Fruit fly (Drosophila melanogaster) whole organism, prepupa: ENCODE data around the gene CG42514.
A peak's percentile ranks its signal among the peaks of the same experiment; 100 is the strongest.

ENCODE experiments used
- Blimp-1 ChIP-seq: fragments of 200-800 bp; sonication (Bioruptor generic); optimal IDR thresholded peaks from 3 replicates; lab custom pipeline; 2017; ENCODE audit warnings: missing biosample characterization, missing genetic modification characterization, mild to moderate bottlenecking, moderate library complexity, missing genetic modification reagents
- CG10631 ChIP-seq: fragments of 200-800 bp; sonication (Bioruptor generic); optimal IDR thresholded peaks from 2 replicates; lab custom pipeline; 2016; ENCODE audit warnings: missing biosample characterization, missing genetic modification characterization
- CG10669 ChIP-seq: fragments of 200-800 bp; sonication (Bioruptor generic); optimal IDR thresholded peaks from 3 replicates; lab custom pipeline; 2018; ENCODE audit warnings: missing biosample characterization, mild to moderate bottlenecking, missing genetic modification characterization, moderate library complexity
- CG11294 ChIP-seq: fragments of 200-800 bp; sonication (Bioruptor generic); IDR thresholded peaks from 2 replicates; pipeline ENCODE4 v1.3.6; 2022; ENCODE audit warnings: missing biosample characterization, missing genetic modification characterization
- CG11762 ChIP-seq: fragments of 200-800 bp; sonication (Bioruptor generic); optimal IDR thresholded peaks from 3 replicates; lab custom pipeline; 2016; ENCODE audit warnings: missing biosample characterization, missing genetic modification characterization; ENCODE audit not compliant: insufficient read depth
- CG11902 ChIP-seq: fragments of 200-800 bp; sonication (Bioruptor generic); optimal IDR thresholded peaks from 3 replicates; lab custom pipeline; 2016; ENCODE audit warnings: missing biosample characterization, missing genetic modification characterization
- CG15336 ChIP-seq: fragments of 200-800 bp; sonication (Bioruptor generic); IDR thresholded peaks from 2 replicates; pipeline ENCODE4 v1.3.6; 2022; ENCODE audit warnings: missing biosample characterization, missing genetic modification characterization
- CG1621 ChIP-seq: fragments of 200-800 bp; sonication (Bioruptor generic); optimal IDR thresholded peaks from 3 replicates; lab custom pipeline; 2018; ENCODE audit warnings: missing biosample characterization, mild to moderate bottlenecking, missing genetic modification characterization
- CG16779 ChIP-seq: fragments of 200-800 bp; sonication (Bioruptor generic); optimal IDR thresholded peaks from 3 replicates; lab custom pipeline; 2017; ENCODE audit warnings: missing biosample characterization, mild to moderate bottlenecking, missing genetic modification characterization
- CG3032 ChIP-seq: fragments of 200-800 bp; optimal IDR thresholded peaks from 2 replicates; lab custom pipeline; 2019; ENCODE audit warnings: missing biosample characterization, mild to moderate bottlenecking, missing genetic modification characterization, moderate library complexity
- CG31627 ChIP-seq: fragments of 200-800 bp; sonication (Bioruptor generic); optimal IDR thresholded peaks from 3 replicates; lab custom pipeline; 2016; ENCODE audit warnings: missing biosample characterization, missing genetic modification characterization
- CG3919 ChIP-seq: fragments of 200-800 bp; sonication (Bioruptor generic); optimal IDR thresholded peaks from 3 replicates; lab custom pipeline; 2016; ENCODE audit warnings: missing biosample characterization, missing genetic modification characterization
- CG6163 ChIP-seq: fragments of 200-800 bp; sonication (Bioruptor generic); IDR thresholded peaks from 3 replicates; pipeline ENCODE4 v1.3.6; 2022; ENCODE audit warnings: missing biosample characterization, missing genetic modification characterization
- CG6276 ChIP-seq: fragments of 200-800 bp; sonication (Bioruptor generic); optimal IDR thresholded peaks from 2 replicates; lab custom pipeline; 2017; ENCODE audit warnings: missing biosample characterization, mild to moderate bottlenecking, missing genetic modification characterization
- CG6792 ChIP-seq: fragments of 200-800 bp; sonication (Bioruptor generic); optimal IDR thresholded peaks from 3 replicates; lab custom pipeline; 2016; ENCODE audit warnings: missing biosample characterization, missing genetic modification characterization
- CG6808 ChIP-seq: fragments of 200-800 bp; sonication (Bioruptor generic); optimal IDR thresholded peaks from 3 replicates; lab custom pipeline; 2017; ENCODE audit warnings: missing biosample characterization, missing genetic modification characterization, mild to moderate bottlenecking, moderate library complexity, missing genetic modification reagents
- CG6854 ChIP-seq: fragments of 200-800 bp; sonication (Bioruptor generic); optimal IDR thresholded peaks from 2 replicates; lab custom pipeline; 2017; ENCODE audit warnings: missing biosample characterization, mild to moderate bottlenecking, missing genetic modification characterization
- CG7368 ChIP-seq: fragments of 200-800 bp; sonication (Bioruptor generic); optimal IDR thresholded peaks from 3 replicates; lab custom pipeline; 2016; ENCODE audit warnings: missing biosample characterization, missing genetic modification characterization
- CG8119 ChIP-seq: fragments of 200-800 bp; sonication (Bioruptor generic); IDR thresholded peaks from 3 replicates; pipeline ENCODE4 v1.3.6; 2022; ENCODE audit warnings: missing biosample characterization, missing genetic modification characterization
- CG8319 ChIP-seq: fragments of 200-800 bp; sonication (Bioruptor generic); optimal IDR thresholded peaks from 3 replicates; lab custom pipeline; 2016; ENCODE audit warnings: missing biosample characterization, missing genetic modification characterization
- CG8632 ChIP-seq: fragments of 200-800 bp; sonication (Bioruptor generic); optimal IDR thresholded peaks from 3 replicates; lab custom pipeline; 2016; ENCODE audit warnings: missing biosample characterization, missing genetic modification characterization
- CG9139 ChIP-seq: fragments of 200-800 bp; sonication (Bioruptor generic); optimal IDR thresholded peaks from 3 replicates; lab custom pipeline; 2017; ENCODE audit warnings: missing biosample characterization, mild to moderate bottlenecking, missing genetic modification characterization
- Eip75B ChIP-seq: fragments of 200-800 bp; sonication (Bioruptor generic); optimal IDR thresholded peaks from 3 replicates; lab custom pipeline; 2016; ENCODE audit warnings: missing biosample characterization, missing genetic modification characterization
- Eip78C ChIP-seq: fragments of 200-800 bp; sonication (Bioruptor generic); peaks from one replicate; lab custom pipeline; 2016; ENCODE audit warnings: missing biosample characterization, missing genetic modification characterization
- Eip93F ChIP-seq: fragments of 200-800 bp; sonication (Bioruptor generic); optimal IDR thresholded peaks from 2 replicates; lab custom pipeline; 2016; ENCODE audit warnings: missing biosample characterization, mild to moderate bottlenecking, missing genetic modification characterization
- Ets21C ChIP-seq: fragments of 200-800 bp; sonication (Bioruptor generic); optimal IDR thresholded peaks from 3 replicates; lab custom pipeline; 2016; ENCODE audit warnings: missing biosample characterization, missing genetic modification characterization
- Ets96B ChIP-seq: fragments of 200-800 bp; optimal IDR thresholded peaks from 2 replicates; lab custom pipeline; 2019; ENCODE audit warnings: missing biosample characterization, mild to moderate bottlenecking, missing genetic modification characterization, moderate library complexity
- Gug ChIP-seq: fragments of 200-800 bp; sonication (Bioruptor generic); IDR thresholded peaks from 2 replicates; pipeline ENCODE4 v1.3.6; 2022; ENCODE audit warnings: missing biosample characterization, missing genetic modification characterization
- Hr38 ChIP-seq: sonication (Bioruptor generic); optimal IDR thresholded peaks from 2 replicates; lab custom pipeline; 2016; ENCODE audit warnings: missing biosample characterization, missing genetic modification characterization
- Hr39 ChIP-seq: fragments of 200-800 bp; sonication (Bioruptor generic); optimal IDR thresholded peaks from 2 replicates; lab custom pipeline; 2016; ENCODE audit warnings: missing biosample characterization, missing genetic modification characterization
- Hr4 ChIP-seq: fragments of 200-800 bp; sonication (Bioruptor generic); optimal IDR thresholded peaks from 3 replicates; lab custom pipeline; 2016; ENCODE audit warnings: missing biosample characterization, missing genetic modification characterization
- Lpt ChIP-seq: fragments of 200-800 bp; sonication (Bioruptor generic); optimal IDR thresholded peaks from 3 replicates; lab custom pipeline; 2016; ENCODE audit warnings: missing biosample characterization, missing genetic modification characterization
- Met ChIP-seq: fragments of 200-800 bp; sonication (Bioruptor generic); optimal IDR thresholded peaks from 3 replicates; lab custom pipeline; 2016; ENCODE audit warnings: missing biosample characterization, missing genetic modification characterization
- OdsH ChIP-seq: fragments of 200-800 bp; sonication (Bioruptor generic); optimal IDR thresholded peaks from 3 replicates; lab custom pipeline; 2016; ENCODE audit warnings: missing biosample characterization, missing genetic modification characterization
- Smox ChIP-seq: fragments of 200-800 bp; sonication (Bioruptor generic); optimal IDR thresholded peaks from 3 replicates; lab custom pipeline; 2016; ENCODE audit warnings: missing biosample characterization, missing genetic modification characterization
- Sox15 ChIP-seq: fragments of 200-800 bp; sonication (Bioruptor generic); optimal IDR thresholded peaks from 3 replicates; lab custom pipeline; 2016; ENCODE audit warnings: missing biosample characterization, missing genetic modification characterization
- achi ChIP-seq: fragments of 200-800 bp; sonication (Bioruptor generic); optimal IDR thresholded peaks from 3 replicates; lab custom pipeline; 2016; ENCODE audit warnings: missing biosample characterization, missing genetic modification characterization
- acj6 ChIP-seq: fragments of 200-800 bp; sonication (Bioruptor generic); optimal IDR thresholded peaks from 3 replicates; lab custom pipeline; 2016; ENCODE audit warnings: missing biosample characterization, missing genetic modification characterization
- cyc ChIP-seq: fragments of 200-800 bp; sonication (Bioruptor generic); optimal IDR thresholded peaks from 3 replicates; lab custom pipeline; 2016; ENCODE audit warnings: missing biosample characterization, missing genetic modification characterization
- dac ChIP-seq: fragments of 200-800 bp; sonication (Bioruptor generic); optimal IDR thresholded peaks from 2 replicates; lab custom pipeline; 2017; ENCODE audit warnings: missing biosample characterization, mild to moderate bottlenecking, missing genetic modification characterization
- dsx ChIP-seq: fragments of 200-800 bp; optimal IDR thresholded peaks from 3 replicates; lab custom pipeline; 2019; ENCODE audit warnings: missing biosample characterization, mild to moderate bottlenecking, missing genetic modification characterization, moderate library complexity; ENCODE audit not compliant: poor library complexity, severe bottlenecking
- eg ChIP-seq: fragments of 200-800 bp; sonication (Bioruptor generic); IDR thresholded peaks from 3 replicates; pipeline ENCODE4 v1.3.6; 2022; ENCODE audit warnings: missing biosample characterization, missing genetic modification characterization
- esn ChIP-seq: fragments of 200-800 bp; sonication (Bioruptor generic); optimal IDR thresholded peaks from 2 replicates; lab custom pipeline; 2016; ENCODE audit warnings: missing biosample characterization, mild to moderate bottlenecking, missing genetic modification characterization, moderate library complexity
- fd85E ChIP-seq: fragments of 200-800 bp; sonication (Bioruptor generic); optimal IDR thresholded peaks from 3 replicates; lab custom pipeline; 2016; ENCODE audit warnings: missing biosample characterization, missing genetic modification characterization
- fkh ChIP-seq: fragments of 200-800 bp; sonication (Bioruptor generic); optimal IDR thresholded peaks from 3 replicates; lab custom pipeline; 2017; ENCODE audit warnings: missing biosample characterization, mild to moderate bottlenecking, missing genetic modification characterization, moderate library complexity
- lz ChIP-seq: fragments of 200-800 bp; sonication (Bioruptor generic); optimal IDR thresholded peaks from 3 replicates; lab custom pipeline; 2016; ENCODE audit warnings: missing biosample characterization, missing genetic modification characterization
- net ChIP-seq: fragments of 200-800 bp; sonication (Bioruptor generic); optimal IDR thresholded peaks from 3 replicates; lab custom pipeline; 2016; ENCODE audit warnings: missing biosample characterization, missing genetic modification characterization
- pdm3 ChIP-seq: fragments of 200-800 bp; sonication (Bioruptor generic); optimal IDR thresholded peaks from 3 replicates; lab custom pipeline; 2016; ENCODE audit warnings: missing biosample characterization, missing genetic modification characterization
- salr ChIP-seq, 2 experiments: fragments of 200-800 bp; sonication (Bioruptor generic); optimal IDR thresholded peaks; 3 replicates each; lab custom pipeline; 2016 to 2018; ENCODE audit warnings: missing biosample characterization in 2 of 2, missing genetic modification characterization in 2 of 2, mild to moderate bottlenecking in 1 of 2
- spab ChIP-seq: fragments of 200-800 bp; sonication (Bioruptor generic); optimal IDR thresholded peaks from 2 replicates; lab custom pipeline; 2017; ENCODE audit warnings: missing biosample characterization, mild to moderate bottlenecking, missing genetic modification characterization, missing genetic modification reagents
- ss ChIP-seq, 2 experiments: fragments of 200-800 bp; sonication (Bioruptor generic); optimal IDR thresholded peaks; 2 replicates in 1 of 2; 3 replicates in 1 of 2; lab custom pipeline; 2017 to 2018; ENCODE audit warnings: mild to moderate bottlenecking in 2 of 2, missing biosample characterization in 2 of 2, missing genetic modification characterization in 2 of 2, moderate library complexity in 1 of 2
- topi ChIP-seq: fragments of 200-800 bp; sonication (Bioruptor generic); optimal IDR thresholded peaks from 3 replicates; lab custom pipeline; 2016; ENCODE audit warnings: missing biosample characterization, missing genetic modification characterization
- vri ChIP-seq: fragments of 200-800 bp; sonication (Bioruptor generic); optimal IDR thresholded peaks from 3 replicates; lab custom pipeline; 2016; ENCODE audit warnings: missing biosample characterization, mild to moderate bottlenecking, missing genetic modification characterization

Gene CG42514

DNA sequence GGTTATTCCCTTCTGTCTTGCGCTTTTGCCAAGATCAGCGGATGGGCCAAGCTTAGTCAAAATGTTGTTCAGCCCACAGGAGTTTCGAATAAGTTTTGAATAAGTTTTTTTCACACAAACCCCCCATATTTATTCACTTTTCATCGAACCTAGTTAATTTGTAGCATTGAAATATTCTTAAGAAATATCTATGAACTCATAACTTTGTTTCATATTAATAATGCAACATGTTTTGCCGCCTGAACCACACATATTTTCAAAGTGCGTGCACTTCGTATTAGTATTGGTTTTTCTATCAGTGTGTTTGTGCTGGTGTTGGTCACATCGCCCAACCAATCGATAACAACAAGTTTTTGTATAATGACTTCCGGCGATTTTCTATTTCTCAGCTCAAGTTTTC lies 9.5 kb downstream of the CG42514 start:
- TF ChIP-seq CG6854 (GFP tag; lab: Kevin White, UChicago) (no peak), CG11294 (GFP tag; lab: Robert Waterston, UW) (no peak), CG8319 (GFP tag; lab: Kevin White, UChicago) (no peak), CG6276 (peak; percentile 1), Eip75B (GFP tag; lab: Kevin White, UChicago) (peak; percentile 47), OdsH (GFP tag; lab: Kevin White, UChicago) (no peak), Gug (GFP tag; lab: Robert Waterston, UW) (peak; percentile 56), CG31627 (GFP tag; lab: Kevin White, UChicago) (no peak), esn (GFP tag; lab: Kevin White, UChicago) (peak; percentile 6), Hr39 (GFP tag; lab: Kevin White, UChicago) (no peak), Met (no peak), Sox15 (GFP tag; lab: Kevin White, UChicago) (no peak), Ets21C (GFP tag; lab: Kevin White, UChicago) (no peak), dac (GFP tag; lab: Kevin White, UChicago) (no peak), CG3032 (tag; lab: Kevin White, UChicago) (no peak), vri (no peak), Hr38 (GFP tag; lab: Kevin White, UChicago) (no peak), CG8119 (GFP tag; lab: Robert Waterston, UW) (peak; percentile 46; the same call in 1 of the 3 replicates), Eip78C (peak; percentile 84), eg (GFP tag; lab: Robert Waterston, UW) (peak; percentile 73), achi (GFP tag; lab: Kevin White, UChicago) (peak; percentile 6), CG6808 (no peak), CG3919 (peak; percentile 48), CG15336 (GFP tag; lab: Robert Waterston, UW) (no peak), ss (GFP tag; optimal IDR thresholded peaks at IDR 0.05; lab: Kevin White, UChicago) (no peak), CG10669 (GFP tag; lab: Kevin White, UChicago) (no peak), Smox (GFP tag; lab: Kevin White, UChicago) (no peak), Hr4 (peak; percentile 2), CG8632 (GFP tag; lab: Kevin White, UChicago) (no peak), Lpt (GFP tag; lab: Kevin White, UChicago) (no peak), pdm3 (GFP tag; lab: Kevin White, UChicago) (peak; percentile 21), fd85E (GFP tag; lab: Kevin White, UChicago) (no peak), spab (no peak), CG7368 (GFP tag; lab: Kevin White, UChicago) (no peak), Eip93F (no peak), Ets96B (tag; lab: Kevin White, UChicago) (no peak), CG6163 (peak; percentile 77), salr (GFP tag; optimal IDR thresholded peaks at IDR 0.05; lab: Kevin White, UChicago) (no peak), CG16779 (no peak), fkh (GFP tag; lab: Kevin White, UChicago) (no peak), CG9139 (GFP tag; lab: Kevin White, UChicago) (no peak), CG11902 (GFP tag; lab: Kevin White, UChicago) (no peak), dsx (GFP tag; lab: Kevin White, UChicago) (peak; percentile 22), CG1621 (no peak), CG6792 (GFP tag; lab: Kevin White, UChicago) (no peak), cyc (no peak), CG10631 (peak; percentile 15), lz (no peak), Blimp-1 (GFP tag; lab: Kevin White, UChicago) (no peak), topi (GFP tag; lab: Kevin White, UChicago) (no peak), net (GFP tag; lab: Kevin White, UChicago) (no peak), CG11762 (GFP tag; lab: Kevin White, UChicago) (no peak), acj6 (GFP tag; lab: Kevin White, UChicago) (no peak)
